Worm (Caenorhabditis elegans): ENCODE results near the gene srz-71.

DNA sequence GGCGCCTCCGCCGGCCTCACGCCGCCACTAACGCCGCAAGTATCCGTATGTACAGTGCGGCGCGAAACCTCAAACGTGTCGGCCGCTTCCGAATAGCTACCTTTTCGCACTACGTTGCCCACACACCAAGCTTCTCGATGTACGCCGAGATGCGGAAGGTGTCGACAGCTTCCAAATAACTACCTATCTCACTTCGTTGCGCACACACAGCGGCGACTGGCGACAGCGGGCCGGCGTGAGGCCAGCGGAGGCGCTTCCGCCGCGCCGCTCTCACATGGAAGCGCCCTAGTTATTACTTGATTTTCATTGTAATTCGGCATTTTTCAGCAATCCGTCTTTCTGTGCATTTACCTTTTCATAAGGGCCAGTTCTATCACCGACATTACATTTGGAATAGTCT lies 2.2 kb upstream of the srz-71 start:
- no peak for TF ChIP-seq ztf-23 (GFP tag; IDR thresholded peaks at IDR 0.05)
- TF ChIP-seq tab-1 (GFP tag; IDR thresholded peaks at IDR 0.05) = no peak
- TF ChIP-seq klf-2 (GFP tag; conservative IDR thresholded peaks at IDR 0.05) = no peak
- no peak for TF ChIP-seq flt-1 (GFP tag; IDR thresholded peaks at IDR 0.05)
- TF ChIP-seq ref-1 (GFP tag; conservative IDR thresholded peaks at IDR 0.05) = no peak
- TF ChIP-seq ztf-29 (GFP tag; IDR thresholded peaks at IDR 0.05) = no peak
- no peak for TF ChIP-seq T22C8.4 (GFP tag; IDR thresholded peaks at IDR 0.05)
- no peak for TF ChIP-seq med-1 (GFP tag; optimal IDR thresholded peaks at IDR 0.05; ENCODE audit: insufficient read depth)
